Worm (Caenorhabditis elegans) whole organism, young adult: ENCODE results near the gene K06A9.1.

ENCODE experiments used
- B0261.1 ChIP-seq: sonication (generic microtip); optimal IDR thresholded peaks from 2 replicates; lab custom pipeline; 2016; ENCODE audit warnings: mild to moderate bottlenecking, missing genetic modification characterization, moderate library complexity, missing compliant biosample characterization
- C17E4.6 ChIP-seq: fragments of 200-800 bp; sonication (Bioruptor generic); IDR thresholded peaks from 2 replicates; pipeline ENCODE4 v1.3.6; 2022; ENCODE audit warnings: missing genetic modification reagents, missing genetic modification characterization, missing compliant biosample characterization
- D2030.7 ChIP-seq: fragments of 200-800 bp; sonication (Bioruptor generic); IDR thresholded peaks from 2 replicates; pipeline ENCODE4 v1.3.6; 2022; ENCODE audit warnings: missing genetic modification reagents, missing genetic modification characterization, missing compliant biosample characterization
- F10E7.11 ChIP-seq: sonication (generic microtip); optimal IDR thresholded peaks from 2 replicates; lab custom pipeline; 2017; ENCODE audit warnings: mild to moderate bottlenecking, missing genetic modification characterization, moderate library complexity, missing compliant biosample characterization
- K11D2.4 ChIP-seq: fragments of 200-800 bp; sonication (Bioruptor generic); IDR thresholded peaks from 2 replicates; pipeline ENCODE4 v1.3.6; 2022; ENCODE audit warnings: missing genetic modification reagents, missing genetic modification characterization, missing compliant biosample characterization
- Y56A3A.18 ChIP-seq: fragments of 200-800 bp; sonication (Bioruptor generic); IDR thresholded peaks from 2 replicates; pipeline ENCODE4 v1.3.6; 2022; ENCODE audit warnings: missing genetic modification reagents, missing genetic modification characterization, missing compliant biosample characterization
- Y79H2A.3 ChIP-seq: fragments of 200-800 bp; sonication (Bioruptor generic); conservative IDR thresholded peaks from 2 replicates; pipeline ENCODE4 v1.3.6; 2022; ENCODE audit warnings: missing genetic modification reagents, missing genetic modification characterization, missing compliant biosample characterization
- atf-7 ChIP-seq: sonication (generic microtip); optimal IDR thresholded peaks from 2 replicates; lab custom pipeline; 2017; ENCODE audit warnings: mild to moderate bottlenecking, missing genetic modification characterization, missing compliant biosample characterization
- ccch-3 ChIP-seq: fragments of 200-800 bp; sonication (Bioruptor generic); optimal IDR thresholded peaks from 2 replicates; lab custom pipeline; 2018; ENCODE audit warnings: mild to moderate bottlenecking, missing genetic modification characterization, missing compliant biosample characterization
- cebp-1 ChIP-seq, 2 experiments: fragments of 200-800 bp in 1 of 2; sonication (Bioruptor generic) in 1 of 2; sonication (generic microtip) in 1 of 2; IDR thresholded peaks in 1 of 2; optimal IDR thresholded peaks in 1 of 2; 2 replicates each; pipeline versions ENCODE4 v1.3.6 to Lab custom; 2017 to 2022; ENCODE audit warnings: missing compliant biosample characterization in 2 of 2, missing genetic modification characterization in 2 of 2, mild to moderate bottlenecking in 1 of 2, missing genetic modification reagents in 1 of 2, moderate library complexity in 1 of 2
- cebp-2 ChIP-seq: fragments of 200-800 bp; sonication (Bioruptor generic); IDR thresholded peaks from 2 replicates; pipeline ENCODE4 v1.3.6; 2022; ENCODE audit warnings: missing genetic modification characterization, missing compliant biosample characterization
- ceh-27 ChIP-seq: fragments of 200-800 bp; sonication (Bioruptor generic); optimal IDR thresholded peaks from 2 replicates; lab custom pipeline; 2018; ENCODE audit warnings: mild to moderate bottlenecking, missing genetic modification characterization, moderate library complexity, missing compliant biosample characterization
- ceh-91 ChIP-seq: fragments of 200-800 bp; sonication (Bioruptor generic); IDR thresholded peaks from 2 replicates; pipeline ENCODE4 v1.3.6; 2022; ENCODE audit warnings: missing genetic modification reagents, missing genetic modification characterization, missing compliant biosample characterization
- chd-7 ChIP-seq: sonication (generic microtip); optimal IDR thresholded peaks from 2 replicates; lab custom pipeline; 2016; ENCODE audit warnings: mild to moderate bottlenecking, missing genetic modification characterization, moderate library complexity, missing compliant biosample characterization
- dpl-1 ChIP-seq: fragments of 150-350 bp; optimal IDR thresholded peaks from 2 replicates; lab custom pipeline; 2014; ENCODE audit warnings: missing biosample characterization, missing genetic modification reagents, missing genetic modification characterization
- fkh-3 ChIP-seq: sonication (generic microtip); optimal IDR thresholded peaks from 2 replicates; lab custom pipeline; 2016; ENCODE audit warnings: mild to moderate bottlenecking, missing genetic modification characterization, missing compliant biosample characterization
- hmg-1.2 ChIP-seq: fragments of 200-800 bp; sonication (Bioruptor generic); IDR thresholded peaks from 2 replicates; pipeline ENCODE4 v1.3.6; 2022; ENCODE audit warnings: missing genetic modification reagents, missing genetic modification characterization, missing compliant biosample characterization
- hsf-1 ChIP-seq: fragments of 200-800 bp; sonication (Bioruptor generic); IDR thresholded peaks from 2 replicates; pipeline ENCODE4 v1.3.6; 2022; ENCODE audit warnings: missing genetic modification reagents, missing genetic modification characterization, missing compliant biosample characterization
- lin-26 ChIP-seq: fragments of 200-800 bp; sonication (Bioruptor generic); IDR thresholded peaks from 2 replicates; pipeline ENCODE4 v1.3.6; 2022; ENCODE audit warnings: missing genetic modification reagents, missing genetic modification characterization, missing compliant biosample characterization
- lin-40 ChIP-seq: sonication (generic microtip); optimal IDR thresholded peaks from 2 replicates; lab custom pipeline; 2016; ENCODE audit warnings: missing genetic modification characterization, mild to moderate bottlenecking, missing compliant biosample characterization, missing genotype, missing genetic modification reagents
- lsy-27 ChIP-seq: sonication (generic microtip); optimal IDR thresholded peaks from 2 replicates; lab custom pipeline; 2017; ENCODE audit warnings: missing genetic modification characterization, mild to moderate bottlenecking, missing compliant biosample characterization, antibody characterized with exemption, missing genotype, borderline replicate concordance; ENCODE audit not compliant: insufficient read depth
- madf-3 ChIP-seq: fragments of 200-800 bp; sonication (Bioruptor generic); IDR thresholded peaks from 2 replicates; pipeline ENCODE4 v1.3.6; 2022; ENCODE audit warnings: missing genetic modification reagents, missing genetic modification characterization, missing compliant biosample characterization
- mcd-1 ChIP-seq: fragments of 200-800 bp; sonication (Bioruptor generic); IDR thresholded peaks from 2 replicates; pipeline ENCODE4 v1.3.6; 2022; ENCODE audit warnings: missing genetic modification reagents, missing genetic modification characterization, missing compliant biosample characterization
- pbrm-1 ChIP-seq: fragments of 200-800 bp; sonication (Bioruptor generic); IDR thresholded peaks from 2 replicates; pipeline ENCODE4 v1.3.6; 2022; ENCODE audit warnings: missing genetic modification reagents, missing genetic modification characterization, missing compliant biosample characterization
- rec-8 ChIP-seq, 2 experiments: sonication (generic microtip); optimal IDR thresholded peaks; 2 replicates each; lab custom pipeline; 2016; ENCODE audit warnings: mild to moderate bottlenecking in 2 of 2, missing genetic modification characterization in 2 of 2, missing genetic modification reagents in 2 of 2, missing genotype in 2 of 2, missing biosample characterization in 1 of 2, missing compliant biosample characterization in 1 of 2, moderate library complexity in 1 of 2
- repo-1 ChIP-seq: sonication (generic microtip); optimal IDR thresholded peaks from 2 replicates; lab custom pipeline; 2017; ENCODE audit warnings: mild to moderate bottlenecking, missing genetic modification characterization, missing compliant biosample characterization
- rpc-1 ChIP-seq, 2 experiments: fragments of 150-350 bp in 1 of 2; sonication (generic microtip) in 1 of 2; optimal IDR thresholded peaks; 2 replicates each; lab custom pipeline; 2014 to 2018; ENCODE audit warnings: missing biosample characterization in 1 of 2, missing genetic modification characterization in 1 of 2, missing genetic modification reagents in 1 of 2, missing genotype in 1 of 2
- snpc-1.3 ChIP-seq: sonication (generic microtip); optimal IDR thresholded peaks from 2 replicates; lab custom pipeline; 2017; ENCODE audit warnings: missing genetic modification characterization, mild to moderate bottlenecking, missing compliant biosample characterization, antibody characterized with exemption, moderate library complexity, missing genotype, missing genetic modification reagents; ENCODE audit not compliant: insufficient read depth
- snpc-3.4 ChIP-seq: sonication (generic microtip); optimal IDR thresholded peaks from 2 replicates; lab custom pipeline; 2017; ENCODE audit warnings: missing genetic modification characterization, mild to moderate bottlenecking, missing compliant biosample characterization, antibody characterized with exemption, moderate library complexity, missing genotype, missing genetic modification reagents
- tbp1 ChIP-seq: fragments of 200-800 bp; sonication (Bioruptor generic); optimal IDR thresholded peaks from 2 replicates; lab custom pipeline; 2018; ENCODE audit warnings: mild to moderate bottlenecking, missing genetic modification characterization, missing compliant biosample characterization
- unc-130 ChIP-seq: sonication (generic microtip); optimal IDR thresholded peaks from 2 replicates; lab custom pipeline; 2016; ENCODE audit warnings: missing genetic modification reagents, missing genetic modification characterization, missing compliant biosample characterization
- xnd-1 ChIP-seq: sonication (generic microtip); optimal IDR thresholded peaks from 2 replicates; lab custom pipeline; 2016; ENCODE audit warnings: missing genotype, missing genetic modification reagents, missing genetic modification characterization, missing compliant biosample characterization
- ztf-25 ChIP-seq: fragments of 200-800 bp; sonication (Bioruptor generic); IDR thresholded peaks from 2 replicates; pipeline ENCODE4 v1.3.6; 2022; ENCODE audit warnings: missing genetic modification reagents, missing genetic modification characterization, missing compliant biosample characterization
- ztf-3 ChIP-seq: fragments of 200-800 bp; sonication (Bioruptor generic); optimal IDR thresholded peaks from 2 replicates; lab custom pipeline; 2018; ENCODE audit warnings: mild to moderate bottlenecking, missing genetic modification characterization, missing compliant biosample characterization

Gene K06A9.1

DNA sequence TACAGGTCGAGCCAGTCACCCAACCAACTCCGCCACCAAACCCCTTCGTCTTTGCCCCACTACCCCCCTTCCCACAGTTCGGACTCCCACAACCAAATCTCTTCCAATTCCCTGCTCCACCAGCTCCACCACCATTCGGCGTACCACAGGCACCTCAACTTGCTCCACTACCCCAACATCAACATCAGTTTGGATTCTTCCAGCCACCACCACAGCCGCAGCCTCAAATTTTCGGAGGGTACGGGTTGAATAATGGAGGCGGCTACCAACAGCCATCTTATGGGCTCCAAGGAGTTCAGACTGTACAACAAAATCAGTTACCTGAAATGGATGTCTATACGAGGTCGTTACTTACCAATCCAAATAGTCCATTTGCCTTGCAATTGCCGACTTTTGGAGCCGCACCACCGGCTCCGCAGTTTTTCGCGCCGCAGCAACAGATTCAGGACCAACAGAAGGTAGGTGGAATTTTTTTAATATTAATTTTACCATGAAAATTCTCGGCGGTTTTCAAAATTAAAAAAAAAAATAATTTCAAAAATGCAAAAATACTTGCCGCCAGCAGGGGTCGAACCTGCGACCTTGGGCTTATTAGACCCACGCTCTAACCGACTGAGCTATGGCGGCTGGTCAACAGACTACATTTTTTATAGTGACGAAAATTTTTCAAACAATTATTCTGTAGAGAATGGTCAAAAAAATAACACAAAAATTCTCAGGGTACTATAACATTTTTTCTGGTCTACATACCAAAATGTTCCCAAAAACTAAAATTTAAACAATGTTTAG, 42.0 kb downstream of the K06A9.1 start (continued):
- TF ChIP-seq pbrm-1 (no peak), snpc-3.4 (no peak), cebp-2 (GFP tag; lab: Robert Waterston, UW) (no peak), F10E7.11 (tag; lab: Kevin White, UChicago) (no peak), K11D2.4 (GFP tag; lab: Robert Waterston, UW) (peak; percentile 34; the same call in 1 of the 2 replicates), chd-7 (no peak), xnd-1 (no peak), hsf-1 (GFP tag; lab: Robert Waterston, UW) (0 out of 2 replicates have a peak, but pooled peaks have one; percentile 41), lin-26 (GFP tag; lab: Robert Waterston, UW) (peak; percentile 64), madf-3 (GFP tag; lab: Robert Waterston, UW) (no peak), ccch-3 (no peak), mcd-1 (no peak), ceh-91 (GFP tag; lab: Robert Waterston, UW) (no peak), fkh-3 (no peak), dpl-1 (GFP tag; lab: Kevin White, UChicago) (no peak)

DNA sequence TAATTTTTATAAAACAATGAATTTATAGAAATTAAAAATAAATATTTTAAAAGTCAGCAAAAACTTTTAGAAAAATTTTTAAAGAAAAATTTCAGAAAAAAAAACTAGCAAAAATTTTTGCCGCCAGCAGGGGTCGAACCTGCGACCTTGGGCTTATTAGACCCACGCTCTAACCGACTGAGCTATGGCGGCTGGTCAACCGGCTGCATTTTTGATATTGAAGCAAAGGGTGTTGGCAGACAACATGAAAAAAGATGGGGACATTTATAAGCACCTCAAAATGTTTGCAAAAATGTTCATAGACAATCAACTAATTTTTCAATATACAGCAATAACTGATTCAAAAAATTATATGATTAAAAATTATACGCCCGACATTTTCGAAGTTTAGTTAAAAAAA, 42.7 kb downstream of the K06A9.1 start:
- TF ChIP-seq ztf-3: no peak
- 0 out of 2 replicates have a peak, but pooled peaks have one; percentile 15 for TF ChIP-seq Y79H2A.3 (GFP tag; lab: Robert Waterston, UW)
- TF ChIP-seq rec-8 (tag; optimal IDR thresholded peaks at IDR 0.05; lab: Kevin White, UChicago): no peak
- peak; percentile 16 for TF ChIP-seq rpc-1 (optimal IDR thresholded peaks at IDR 0.05; lab: Kevin White, UChicago)
- peak; percentile 70 for TF ChIP-seq rpc-1 (tag; optimal IDR thresholded peaks at IDR 0.05; lab: Kevin White, UChicago)
- TF ChIP-seq ztf-25 (GFP tag; lab: Robert Waterston, UW): no peak
- TF ChIP-seq repo-1 (tag; lab: Kevin White, UChicago): no peak
- TF ChIP-seq unc-130 (GFP tag; lab: Kevin White, UChicago): no peak
- no peak for TF ChIP-seq cebp-1 (GFP tag; IDR thresholded peaks at IDR 0.05; lab: Robert Waterston, UW)
- peak; percentile 13 for TF ChIP-seq cebp-1 (tag; optimal IDR thresholded peaks at IDR 0.05; lab: Kevin White, UChicago)
- TF ChIP-seq lin-40: no peak
- 0 out of 2 replicates have a peak, but pooled peaks have one; percentile 13 for TF ChIP-seq madf-3 (GFP tag; lab: Robert Waterston, UW)
- peak; percentile 47 for TF ChIP-seq pbrm-1
- no peak for TF ChIP-seq lsy-27
- peak; percentile 33 for TF ChIP-seq snpc-1.3 (tag; lab: Kevin White, UChicago)
- TF ChIP-seq D2030.7 (GFP tag; lab: Robert Waterston, UW): peak; percentile 27
- peak; percentile 46 for TF ChIP-seq hmg-1.2 (GFP tag; lab: Robert Waterston, UW)
- TF ChIP-seq atf-7: no peak
- peak; percentile 76 for TF ChIP-seq B0261.1
- peak; percentile 85 for TF ChIP-seq tbp1
- TF ChIP-seq C17E4.6: no peak

DNA sequence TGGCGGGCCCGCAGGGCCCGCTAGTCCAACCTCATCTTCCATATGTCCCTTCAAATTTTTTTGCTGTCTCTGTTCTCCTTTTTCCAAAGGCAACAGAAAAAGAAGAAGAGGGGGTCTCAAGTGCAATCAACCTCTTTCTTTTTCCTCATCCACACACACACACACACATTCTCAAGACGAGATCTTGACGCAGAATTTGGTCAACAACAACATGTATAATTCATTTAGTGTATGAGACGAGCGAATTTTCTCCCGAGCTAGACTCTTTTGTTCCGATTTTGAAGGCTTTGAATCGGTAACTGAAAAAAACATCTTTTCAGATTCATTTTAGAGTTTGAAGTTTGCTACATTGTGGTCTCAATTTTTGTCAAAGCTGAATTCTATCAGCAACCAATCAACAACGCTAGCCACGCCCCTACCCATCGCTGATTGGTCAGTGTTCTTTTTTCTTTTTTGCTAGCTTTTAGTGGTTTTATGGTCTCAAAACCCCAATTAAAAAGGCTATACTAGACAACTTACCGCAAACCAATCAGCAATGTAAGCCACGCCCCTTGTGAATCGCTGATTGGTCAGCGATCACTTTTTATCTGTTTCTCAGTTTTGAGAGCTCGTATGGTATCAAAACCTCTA, 50.9 kb downstream of the K06A9.1 start:
- TF ChIP-seq ceh-27 (GFP tag; lab: Kevin White, UChicago) (peak; percentile 64), Y56A3A.18 (no peak)
